Worm (Caenorhabditis elegans) whole organism, L2 larva: Measurements from ENCODE around the gene sup-26.
A peak's percentile ranks its signal among the peaks of the same experiment; 100 is the strongest.

Experiments used
- fos-1 ChIP-seq: fragments of 150-350 bp; optimal IDR thresholded peaks from 2 replicates; lab custom pipeline; 2014; ENCODE audit warnings: missing biosample characterization, missing genetic modification characterization
- lin-13 ChIP-seq: fragments of 150-350 bp; optimal IDR thresholded peaks from 2 replicates; lab custom pipeline; 2014; ENCODE audit warnings: missing biosample characterization, missing genetic modification reagents, missing genetic modification characterization
- nhr-12 ChIP-seq: fragments of 150-350 bp; optimal IDR thresholded peaks from 2 replicates; lab custom pipeline; 2014; ENCODE audit warnings: missing biosample characterization, missing genetic modification characterization
- sma-9 ChIP-seq, 2 experiments: fragments of 150-350 bp in 1 of 2; sonication (generic microtip) in 1 of 2; optimal IDR thresholded peaks; 2 replicates each; lab custom pipeline; 2014 to 2016; ENCODE audit warnings: missing genetic modification characterization in 2 of 2, mild to moderate bottlenecking in 1 of 2, missing biosample characterization in 1 of 2, missing compliant biosample characterization in 1 of 2, missing genetic modification reagents in 1 of 2, moderate library complexity in 1 of 2
- ztf-4 ChIP-seq: fragments of 150-350 bp; optimal IDR thresholded peaks from 2 replicates; lab custom pipeline; 2014; ENCODE audit warnings: missing biosample characterization, missing genetic modification characterization

- TF ChIP-seq nhr-12 (tag; lab: Kevin White, UChicago): no peak
- TF ChIP-seq fos-1: peak; percentile 31
- no peak for TF ChIP-seq ztf-4 (tag; lab: Kevin White, UChicago)
- no peak for TF ChIP-seq sma-9 (GFP tag; optimal IDR thresholded peaks at IDR 0.05; lab: Kevin White, UChicago)
- no peak for TF ChIP-seq sma-9 (tag; optimal IDR thresholded peaks at IDR 0.05; lab: Kevin White, UChicago)
- no peak for TF ChIP-seq lin-13
Observed at ce11 chrIII:4314502-4314901, 34.5 kb upstream of the sup-26 start.
